Worm (Caenorhabditis elegans): ENCODE measurements around the gene cgh-1.
A peak's percentile ranks its signal among the peaks of the same experiment; 100 is the strongest.

The cgh-1 gene

DNA sequence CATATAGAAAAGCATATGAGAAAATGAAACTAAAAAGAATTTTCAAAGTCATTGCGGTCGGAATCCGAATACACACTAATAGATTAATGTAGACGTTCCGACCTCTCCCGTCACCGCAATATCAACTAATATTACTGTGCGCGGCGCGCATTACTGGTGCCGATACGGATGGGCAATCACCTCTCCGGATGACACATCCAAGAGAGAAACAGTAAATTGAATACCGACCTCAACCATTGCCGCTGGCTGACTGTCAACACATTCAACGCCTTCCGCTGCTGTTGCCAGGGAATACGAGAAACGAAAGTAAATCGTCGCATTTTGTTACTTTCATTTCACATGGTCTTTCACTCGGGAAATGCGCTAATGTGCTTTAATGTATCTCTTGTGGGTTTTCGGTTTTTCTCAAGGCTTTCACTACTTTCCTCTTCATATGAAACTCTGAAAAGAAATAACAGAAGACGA, 2.8 kb downstream of the cgh-1 start:
- no peak for TF ChIP-seq ceh-16 (tag; optimal IDR thresholded peaks at IDR 0.05)
- peak; percentile 53 for TF ChIP-seq blmp-1 (tag; optimal IDR thresholded peaks at IDR 0.05; ENCODE audit: insufficient read depth)
- TF ChIP-seq ztf-11 (tag; optimal IDR thresholded peaks at IDR 0.05), result no peak
- no peak for TF ChIP-seq nhr-12 (tag; optimal IDR thresholded peaks at IDR 0.05)
- TF ChIP-seq lin-11 (tag; optimal IDR thresholded peaks at IDR 0.05), result no peak
- TF ChIP-seq R02D3.7 (tag; optimal IDR thresholded peaks at IDR 0.05), result no peak
- no peak for TF ChIP-seq elt-1 (tag; optimal IDR thresholded peaks at IDR 0.05)

DNA sequence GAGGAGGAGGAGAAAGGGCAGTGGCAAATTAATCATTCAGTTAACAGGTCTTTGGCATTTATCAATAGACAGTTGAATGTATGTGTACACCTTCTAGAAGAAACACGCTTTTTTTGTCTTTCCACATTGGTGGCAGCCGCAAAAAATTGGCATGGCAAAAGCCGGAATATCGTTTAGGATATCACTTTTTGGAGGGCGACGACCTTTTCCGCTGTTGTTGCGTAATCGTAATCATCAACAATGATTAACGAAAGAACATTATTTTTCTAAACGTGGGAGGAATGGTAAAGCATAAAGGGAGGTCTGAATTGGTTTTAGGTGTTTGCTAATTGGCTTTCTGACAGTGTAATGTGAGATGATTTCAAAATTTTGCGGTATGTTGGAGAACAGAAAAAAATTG, 5.7 kb downstream of the cgh-1 start:
- TF ChIP-seq sma-3 (GFP tag; optimal IDR thresholded peaks at IDR 0.05), result no peak
- no peak for TF ChIP-seq ztf-11 (tag; optimal IDR thresholded peaks at IDR 0.05)
- TF ChIP-seq lsy-2 (tag; optimal IDR thresholded peaks at IDR 0.05), result no peak
- TF ChIP-seq sma-9 (GFP tag; optimal IDR thresholded peaks at IDR 0.05), result no peak
- no peak for TF ChIP-seq sma-9 (tag; optimal IDR thresholded peaks at IDR 0.05)
- peak; percentile 1 for TF ChIP-seq nhr-21 (tag; optimal IDR thresholded peaks at IDR 0.05)

DNA sequence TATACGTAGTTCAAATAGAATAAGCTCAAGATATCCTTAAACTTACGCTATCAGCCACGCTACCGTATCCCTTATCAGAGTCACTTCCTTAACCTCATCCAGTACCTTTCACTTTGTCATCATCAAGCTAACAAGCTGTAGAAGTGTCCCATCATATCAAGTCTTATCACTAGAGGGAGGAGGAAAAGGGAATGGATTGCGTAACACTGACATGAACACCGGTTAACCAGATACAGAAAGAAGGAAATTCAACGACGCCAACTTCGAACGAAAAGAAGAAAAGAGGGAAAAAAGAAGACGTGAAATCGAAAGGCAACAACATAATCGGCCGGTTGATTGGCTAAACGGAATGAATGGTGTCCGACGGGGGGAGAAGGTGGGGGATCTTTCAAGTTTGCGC, 7.6 kb downstream of the cgh-1 start:
- TF ChIP-seq blmp-1 (tag; optimal IDR thresholded peaks at IDR 0.05; ENCODE audit: insufficient read depth), result peak; percentile 55
- no peak for TF ChIP-seq ztf-1 (GFP tag; conservative IDR thresholded peaks at IDR 0.05)
- no peak for TF ChIP-seq crh-2 (tag; optimal IDR thresholded peaks at IDR 0.05)
- no peak for TF ChIP-seq unc-39 (tag; optimal IDR thresholded peaks at IDR 0.05)

DNA sequence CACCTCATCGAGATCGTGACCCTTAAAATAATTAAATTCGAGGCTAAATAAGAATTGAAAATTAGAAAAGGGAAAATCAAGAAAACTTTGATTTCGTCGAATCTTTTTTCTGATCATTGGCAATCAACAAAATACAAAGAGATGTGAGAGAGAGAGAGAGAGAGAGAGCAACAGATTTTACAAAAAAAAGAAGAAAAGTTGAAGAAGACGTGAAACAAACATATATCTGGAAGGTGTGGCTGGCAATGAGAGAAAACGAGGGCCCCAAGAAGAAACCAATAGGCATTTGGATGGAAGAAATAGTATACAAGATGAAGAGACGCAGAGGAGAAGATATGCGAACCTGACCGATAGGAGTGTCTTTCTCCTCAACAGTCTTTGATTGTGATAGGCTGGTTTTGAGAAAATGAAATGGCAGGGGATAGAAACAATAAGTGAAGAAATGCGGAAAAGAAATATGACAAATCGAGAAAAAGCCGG, 8.5 kb downstream of the cgh-1 start, which contains the start of gene mup-4:
Gene mup-4 (minus strand): TSS at position 51 of the 480 bp plus-strand sequence.
- TF ChIP-seq nhr-25 (tag; optimal IDR thresholded peaks at IDR 0.05) (peak; percentile 37), fos-1 (tag; optimal IDR thresholded peaks at IDR 0.05) (peak; percentile 8), egl-27 (tag; optimal IDR thresholded peaks at IDR 0.05) (no peak), peb-1 (tag; optimal IDR thresholded peaks at IDR 0.05) (no peak), blmp-1 (tag; optimal IDR thresholded peaks at IDR 0.05; ENCODE audit: insufficient read depth) (peak; percentile 45), nhr-11 (tag; optimal IDR thresholded peaks at IDR 0.05) (no peak), sma-3 (GFP tag; optimal IDR thresholded peaks at IDR 0.05) (peak; percentile 59), ztf-1 (GFP tag; conservative IDR thresholded peaks at IDR 0.05) (no peak), lin-11 (tag; optimal IDR thresholded peaks at IDR 0.05) (no peak), skn-1 (tag; optimal IDR thresholded peaks at IDR 0.05) (no peak)

DNA sequence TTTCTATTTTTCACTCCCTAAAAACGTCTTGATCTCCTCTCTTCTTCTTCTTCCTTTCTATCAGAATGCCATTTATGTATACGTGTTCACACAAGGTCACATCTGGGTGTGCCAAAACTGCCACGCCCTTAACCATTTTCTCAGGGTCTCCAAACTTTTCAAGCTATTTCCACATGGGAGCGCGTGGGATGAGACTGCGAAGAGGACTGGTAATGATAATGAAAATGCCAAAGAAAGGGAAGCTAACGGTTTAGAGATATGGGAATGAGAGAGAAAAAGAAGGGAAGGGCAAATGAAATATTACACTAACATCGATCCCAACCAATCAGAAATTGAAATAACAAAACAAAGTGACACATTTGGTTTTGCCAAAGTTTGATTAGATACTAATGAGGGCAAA, 9.3 kb downstream of the cgh-1 start:
- no peak for TF ChIP-seq lin-11 (tag; optimal IDR thresholded peaks at IDR 0.05)
- TF ChIP-seq aly-2 (tag; optimal IDR thresholded peaks at IDR 0.05), result no peak
- no peak for TF ChIP-seq mdl-1 (tag; optimal IDR thresholded peaks at IDR 0.05)
- peak; percentile 89 for TF ChIP-seq sma-3 (GFP tag; optimal IDR thresholded peaks at IDR 0.05)
- no peak for TF ChIP-seq R02D3.7 (tag; optimal IDR thresholded peaks at IDR 0.05)
- no peak for TF ChIP-seq mab-5 (tag; optimal IDR thresholded peaks at IDR 0.05)
- no peak for TF ChIP-seq peb-1 (tag; optimal IDR thresholded peaks at IDR 0.05)
- TF ChIP-seq ztf-1 (GFP tag; conservative IDR thresholded peaks at IDR 0.05), result no peak
- TF ChIP-seq elt-1 (tag; optimal IDR thresholded peaks at IDR 0.05), result no peak
- no peak for TF ChIP-seq nhr-10 (tag; optimal IDR thresholded peaks at IDR 0.05)
- no peak for TF ChIP-seq gmeb-1 (tag; optimal IDR thresholded peaks at IDR 0.05)
- TF ChIP-seq nhr-237 (tag; optimal IDR thresholded peaks at IDR 0.05), result no peak
- TF ChIP-seq lsy-2 (tag; optimal IDR thresholded peaks at IDR 0.05), result no peak
- TF ChIP-seq egl-27 (tag; optimal IDR thresholded peaks at IDR 0.05), result peak; percentile 9
- no peak for TF ChIP-seq nhr-12 (tag; optimal IDR thresholded peaks at IDR 0.05)
- TF ChIP-seq sma-9 (GFP tag; optimal IDR thresholded peaks at IDR 0.05), result peak; percentile 44
- no peak for TF ChIP-seq sma-9 (tag; optimal IDR thresholded peaks at IDR 0.05)
- no peak for TF ChIP-seq lin-13 (GFP tag; optimal IDR thresholded peaks at IDR 0.05)
- TF ChIP-seq Y55F3AM.14 (GFP tag; optimal IDR thresholded peaks at IDR 0.05), result no peak
- no peak for TF ChIP-seq alr-1 (tag; optimal IDR thresholded peaks at IDR 0.05)
- no peak for TF ChIP-seq unc-62 (GFP tag; optimal IDR thresholded peaks at IDR 0.05)
- TF ChIP-seq C34F6.9 (tag; optimal IDR thresholded peaks at IDR 0.05), result no peak
- no peak for TF ChIP-seq nhr-11 (tag; optimal IDR thresholded peaks at IDR 0.05)
- TF ChIP-seq ztf-11 (tag; optimal IDR thresholded peaks at IDR 0.05), result no peak
- TF ChIP-seq nhr-25 (tag; optimal IDR thresholded peaks at IDR 0.05), result peak; percentile 83
- TF ChIP-seq nhr-129 (tag; optimal IDR thresholded peaks at IDR 0.05), result peak; percentile 17
- no peak for TF ChIP-seq elt-3 (tag; optimal IDR thresholded peaks at IDR 0.05)
- TF ChIP-seq crh-2 (tag; optimal IDR thresholded peaks at IDR 0.05), result peak; percentile 57
- peak; percentile 86 for TF ChIP-seq blmp-1 (tag; optimal IDR thresholded peaks at IDR 0.05; ENCODE audit: insufficient read depth)
- TF ChIP-seq fos-1 (tag; optimal IDR thresholded peaks at IDR 0.05), result peak; percentile 39
- peak; percentile 47 for TF ChIP-seq nhr-21 (tag; optimal IDR thresholded peaks at IDR 0.05)
- TF ChIP-seq nhr-6 (tag; optimal IDR thresholded peaks at IDR 0.05), result peak; percentile 60
